Worm (Caenorhabditis elegans) whole organism, L4 larva: ENCODE results near the gene srw-39.

Experiments used
- R02D3.7 ChIP-seq: fragments of 150-350 bp; sonication (generic microtip); optimal IDR thresholded peaks from 3 replicates; lab custom pipeline; 2014; ENCODE audit warnings: missing biosample characterization, missing genetic modification characterization
- aha-1 ChIP-seq: fragments of 150-350 bp; peaks from one replicate; lab custom pipeline; 2014; ENCODE audit warnings: missing biosample characterization, missing genetic modification characterization
- ctbp-1 ChIP-seq: fragments of 200-800 bp; sonication (Bioruptor generic); IDR thresholded peaks from 2 replicates; pipeline ENCODE4 v1.3.6; 2022; ENCODE audit warnings: missing genetic modification reagents, missing genetic modification characterization, missing compliant biosample characterization
- hlh-30 ChIP-seq: sonication (generic microtip); optimal IDR thresholded peaks from 2 replicates; lab custom pipeline; 2017; ENCODE audit warnings: antibody characterized with exemption, mild to moderate bottlenecking, missing genetic modification characterization, missing compliant biosample characterization; ENCODE audit not compliant: insufficient read depth
- jun-1 ChIP-seq: fragments of 150-350 bp; optimal IDR thresholded peaks from 2 replicates; lab custom pipeline; 2014; ENCODE audit warnings: missing biosample characterization, missing genetic modification reagents, missing genetic modification characterization
- lin-13 ChIP-seq: fragments of 150-350 bp; optimal IDR thresholded peaks from 2 replicates; lab custom pipeline; 2014; ENCODE audit warnings: missing biosample characterization, missing genetic modification reagents, missing genetic modification characterization
- nhr-10 ChIP-seq: fragments of 150-350 bp; optimal IDR thresholded peaks from 2 replicates; lab custom pipeline; 2014; ENCODE audit warnings: missing biosample characterization, missing genetic modification characterization
- saeg-2 ChIP-seq: fragments of 200-800 bp; sonication (Bioruptor generic); IDR thresholded peaks from 2 replicates; pipeline ENCODE4 v1.3.6; 2022; ENCODE audit warnings: missing genetic modification reagents, missing genetic modification characterization, missing compliant biosample characterization
- skn-1 ChIP-seq: fragments of 150-350 bp; optimal IDR thresholded peaks from 2 replicates; lab custom pipeline; 2014; ENCODE audit warnings: missing biosample characterization, missing genetic modification characterization
- snpc-4 ChIP-seq: fragments of 150-350 bp; optimal IDR thresholded peaks from 2 replicates; lab custom pipeline; 2014; ENCODE audit warnings: missing biosample characterization, missing genetic modification characterization
- spr-3 ChIP-seq: fragments of 200-800 bp; sonication (Bioruptor generic); optimal IDR thresholded peaks from 2 replicates; lab custom pipeline; 2018; ENCODE audit warnings: mild to moderate bottlenecking, missing genetic modification characterization, missing compliant biosample characterization
- unc-39 ChIP-seq: sonication (generic microtip); optimal IDR thresholded peaks from 2 replicates; lab custom pipeline; 2017; ENCODE audit warnings: missing biosample characterization, missing genetic modification characterization
- unc-62 ChIP-seq, 3 experiments: fragments of 150-350 bp in 1 of 3; sonication (generic microtip); optimal IDR thresholded peaks in 2 of 3; peaks in 1 of 3; 1 replicate in 1 of 3; 2 replicates in 2 of 3; lab custom pipeline; 2014 to 2017; ENCODE audit warnings: missing biosample characterization in 3 of 3, missing genetic modification characterization in 3 of 3, missing genetic modification reagents in 3 of 3, missing genotype in 1 of 3

- TF ChIP-seq saeg-2 (GFP tag; lab: Robert Waterston, UW): no peak
- TF ChIP-seq snpc-4 (tag; lab: Kevin White, UChicago): no peak
- no peak for TF ChIP-seq aha-1
- no peak for TF ChIP-seq R02D3.7 (tag; lab: Kevin White, UChicago)
- TF ChIP-seq spr-3 (GFP tag; lab: Kevin White, UChicago): no peak
- no peak for TF ChIP-seq skn-1 (tag; lab: Kevin White, UChicago)
- TF ChIP-seq jun-1 (tag; lab: Kevin White, UChicago): no peak
- no peak for TF ChIP-seq lin-13 (GFP tag; lab: Kevin White, UChicago)
- TF ChIP-seq hlh-30 (tag; lab: Kevin White, UChicago): no peak
- TF ChIP-seq unc-62 (GFP tag; optimal IDR thresholded peaks at IDR 0.05 in 1 of 2; lab: Kevin White, UChicago): no peak
- no peak for TF ChIP-seq unc-62 (tag; optimal IDR thresholded peaks at IDR 0.05; lab: Kevin White, UChicago)
- TF ChIP-seq ctbp-1 (GFP tag; lab: Robert Waterston, UW): no peak
- TF ChIP-seq nhr-10 (tag; lab: Kevin White, UChicago): no peak
- TF ChIP-seq unc-39: no peak
Measured at ce11 chrV:20158223-20158622, 13.6 kb downstream of the srw-39 start, which contains the start of gene F19B2.6.
